Fruit fly (Drosophila melanogaster) whole organism, prepupa: ENCODE results near the gene Aef1.
"Not testable (repeated sequence)": the region's sequence is repeated elsewhere in the genome, so short reads cannot be mapped to it uniquely, and the experiment has no call there.

ENCODE experiments used
- CG7368 ChIP-seq: fragments of 200-800 bp; sonication (Bioruptor generic); optimal IDR thresholded peaks from 3 replicates; lab custom pipeline; 2016; ENCODE audit warnings: missing biosample characterization, missing genetic modification characterization
- Ets21C ChIP-seq: fragments of 200-800 bp; sonication (Bioruptor generic); optimal IDR thresholded peaks from 3 replicates; lab custom pipeline; 2016; ENCODE audit warnings: missing biosample characterization, missing genetic modification characterization
- Sox102F ChIP-seq: fragments of 200-800 bp; sonication (Bioruptor generic); optimal IDR thresholded peaks from 2 replicates; lab custom pipeline; 2016; ENCODE audit warnings: missing biosample characterization, mild to moderate bottlenecking, missing genetic modification characterization
- net ChIP-seq: fragments of 200-800 bp; sonication (Bioruptor generic); optimal IDR thresholded peaks from 3 replicates; lab custom pipeline; 2016; ENCODE audit warnings: missing biosample characterization, missing genetic modification characterization

- TF ChIP-seq net, CG7368, Ets21C, Sox102F (GFP tag; lab: Kevin White, UChicago): not testable (repeated sequence)
Observed at dm6 chr3L:21485371-21485770, 52.1 kb downstream of the Aef1 start.
